Worm (Caenorhabditis elegans): ENCODE data around the gene Y54F10AM.15.

ce11 chrIII:2532716-2533115 is 4.2 kb upstream of the Y54F10AM.15 start:
- TF ChIP-seq lin-39 (tag; optimal IDR thresholded peaks at IDR 0.05) = no peak
- no peak for TF ChIP-seq zag-1 (tag; optimal IDR thresholded peaks at IDR 0.05)
- no peak for TF ChIP-seq lin-13 (GFP tag; optimal IDR thresholded peaks at IDR 0.05)
- no peak for TF ChIP-seq T26A8.4 (GFP tag; IDR thresholded peaks at IDR 0.05)
- TF ChIP-seq lin-15B (tag; optimal IDR thresholded peaks at IDR 0.05) = no peak
- no peak for TF ChIP-seq dpl-1 (GFP tag; optimal IDR thresholded peaks at IDR 0.05)
- TF ChIP-seq nhr-25 (tag; optimal IDR thresholded peaks at IDR 0.05; ENCODE audit: borderline replicate concordance, insufficient read depth) = no peak
- no peak for TF ChIP-seq lir-3 (tag; optimal IDR thresholded peaks at IDR 0.05)
- TF ChIP-seq unc-62 (GFP tag; optimal IDR thresholded peaks at IDR 0.05 in 1 of 2) = peak in 1 of 2 experiments; percentile 49
- no peak for TF ChIP-seq unc-62 (tag; optimal IDR thresholded peaks at IDR 0.05)
- TF ChIP-seq zip-11 (GFP tag; IDR thresholded peaks at IDR 0.05) = no peak
- peak; percentile 41 to 63 for TF ChIP-seq lsy-2 (tag; optimal IDR thresholded peaks at IDR 0.05)
- TF ChIP-seq zip-2 (tag; optimal IDR thresholded peaks at IDR 0.05) = no peak
- TF ChIP-seq nhr-111 (GFP tag; optimal IDR thresholded peaks at IDR 0.05) = no peak
- TF ChIP-seq nhr-41 (GFP tag; IDR thresholded peaks at IDR 0.05) = no peak

All from whole organism, L4 larva.